Worm (Caenorhabditis elegans) whole organism, L4 larva: ENCODE measurements around the gene mrpl-11.

Experiments
- ama-1 ChIP-seq: fragments of 150-350 bp; optimal IDR thresholded peaks from 2 replicates; lab custom pipeline; 2014; ENCODE audit warnings: inconsistent platforms, mixed read lengths
- ceh-44 ChIP-seq: fragments of 200-800 bp; sonication (Bioruptor generic); IDR thresholded peaks from 2 replicates; pipeline ENCODE4 v1.3.6; 2022; ENCODE audit warnings: missing genetic modification reagents, missing genetic modification characterization, missing compliant biosample characterization
- mdl-1 ChIP-seq, 2 experiments: fragments of 150-350 bp in 1 of 2; sonication (generic microtip) in 1 of 2; optimal IDR thresholded peaks; 2 replicates each; lab custom pipeline; 2014 to 2017; ENCODE audit warnings: missing biosample characterization in 2 of 2, missing genetic modification characterization in 2 of 2
- nhr-237 ChIP-seq: sonication (generic microtip); optimal IDR thresholded peaks from 2 replicates; lab custom pipeline; 2017; ENCODE audit warnings: missing biosample characterization, missing genetic modification characterization
- nhr-41 ChIP-seq: fragments of 200-800 bp; sonication (Bioruptor generic); IDR thresholded peaks from 2 replicates; pipeline ENCODE4 v1.3.6; 2022; ENCODE audit warnings: missing genetic modification reagents, missing genetic modification characterization, missing compliant biosample characterization
- tra-1 ChIP-seq: fragments of 200-800 bp; sonication (Bioruptor generic); IDR thresholded peaks from 2 replicates; pipeline ENCODE4 v1.3.6; 2022; ENCODE audit warnings: missing genetic modification reagents, missing genetic modification characterization, missing compliant biosample characterization
- zip-11 ChIP-seq: fragments of 200-800 bp; sonication (Bioruptor generic); IDR thresholded peaks from 2 replicates; pipeline ENCODE4 v1.3.6; 2022; ENCODE audit warnings: missing genetic modification characterization, missing compliant biosample characterization

ce11 chrIII:8741955-8742354 lies 24.5 kb downstream of the mrpl-11 start:
- no peak for TF ChIP-seq ceh-44 (GFP tag; lab: Robert Waterston, UW)
- no peak for TF ChIP-seq nhr-237 (tag; lab: Kevin White, UChicago)
- no peak for TF ChIP-seq zip-11 (GFP tag; lab: Robert Waterston, UW)
- TF ChIP-seq mdl-1 (tag; optimal IDR thresholded peaks at IDR 0.05; lab: Kevin White, UChicago), result no peak
- TF ChIP-seq nhr-41 (GFP tag; lab: Robert Waterston, UW), result no peak
- no peak for TF ChIP-seq tra-1 (GFP tag; lab: Robert Waterston, UW)
- TF ChIP-seq ama-1, result no peak
